Fruit fly (Drosophila melanogaster) whole organism, wandering third instar larva: Measurements from ENCODE around the gene RpL27.

Experiments
- Abd-B ChIP-seq: fragments of >200 bp; optimal IDR thresholded peaks from 2 replicates; lab custom pipeline; 2017; ENCODE audit warnings: missing biosample characterization, missing genetic modification characterization
- CG9705 ChIP-seq: fragments of 200-800 bp; sonication (Bioruptor generic); optimal IDR thresholded peaks from 2 replicates; lab custom pipeline; 2018; ENCODE audit warnings: missing biosample characterization, mild to moderate bottlenecking, missing genetic modification characterization
- CrebA ChIP-seq: fragments of 200-800 bp; sonication (Bioruptor generic); optimal IDR thresholded peaks from 2 replicates; lab custom pipeline; 2016; ENCODE audit warnings: missing biosample characterization, mild to moderate bottlenecking, missing genetic modification characterization, borderline replicate concordance
- Dfd ChIP-seq: fragments of >200 bp; optimal IDR thresholded peaks from 2 replicates; lab custom pipeline; 2017; ENCODE audit warnings: missing biosample characterization, missing genetic modification characterization
- GATAd ChIP-seq: sonication (Bioruptor generic); optimal IDR thresholded peaks from 2 replicates; lab custom pipeline; 2016; ENCODE audit warnings: missing biosample characterization, missing genetic modification characterization
- HLH106 ChIP-seq: fragments of 200-800 bp; optimal IDR thresholded peaks from 3 replicates; lab custom pipeline; 2019; ENCODE audit warnings: missing biosample characterization, mild to moderate bottlenecking, missing genetic modification characterization, moderate library complexity
- Hnf4 ChIP-seq: fragments of 200-800 bp; sonication (Bioruptor generic); optimal IDR thresholded peaks from 2 replicates; lab custom pipeline; 2016; ENCODE audit warnings: missing biosample characterization, mild to moderate bottlenecking, missing genetic modification characterization
- Hr78 ChIP-seq: fragments of >200 bp; optimal IDR thresholded peaks from 2 replicates; lab custom pipeline; 2017; ENCODE audit warnings: missing biosample characterization, missing genetic modification characterization
- Hr83 ChIP-seq: fragments of 200-300 bp; sonication (Bioruptor generic); optimal IDR thresholded peaks from 2 replicates; lab custom pipeline; 2016; ENCODE audit warnings: missing biosample characterization, mild to moderate bottlenecking, missing genetic modification characterization, moderate library complexity; ENCODE audit not compliant: poor library complexity, severe bottlenecking
- Jra ChIP-seq: sonication (Bioruptor generic); optimal IDR thresholded peaks from 2 replicates; lab custom pipeline; 2016; ENCODE audit warnings: missing biosample characterization, missing genetic modification characterization
- Mio ChIP-seq: sonication (Bioruptor generic); optimal IDR thresholded peaks from 2 replicates; lab custom pipeline; 2016; ENCODE audit warnings: missing biosample characterization, missing genetic modification characterization
- Myc ChIP-seq: fragments of >200 bp; optimal IDR thresholded peaks from 2 replicates; lab custom pipeline; 2017
- N ChIP-seq: fragments of >200 bp; optimal IDR thresholded peaks from 2 replicates; lab custom pipeline; 2018; ENCODE audit warnings: missing biosample characterization, missing external identifiers, missing genetic modification characterization
- OdsH ChIP-seq: fragments of 200-800 bp; sonication (Bioruptor generic); optimal IDR thresholded peaks from 2 replicates; lab custom pipeline; 2016; ENCODE audit warnings: missing biosample characterization, mild to moderate bottlenecking, missing genetic modification characterization
- Rel ChIP-seq, 2 experiments: fragments of 200-800 bp; sonication (Bioruptor generic) in 1 of 2; optimal IDR thresholded peaks; 2 replicates in 1 of 2; 3 replicates in 1 of 2; lab custom pipeline; 2016 to 2019; ENCODE audit warnings: mild to moderate bottlenecking in 2 of 2, missing biosample characterization in 2 of 2, missing genetic modification characterization in 2 of 2, moderate library complexity in 1 of 2
- br ChIP-seq: fragments of 200-800 bp; sonication (Bioruptor generic); optimal IDR thresholded peaks from 2 replicates; lab custom pipeline; 2016; ENCODE audit warnings: missing biosample characterization, missing genetic modification characterization
- brk ChIP-seq: fragments of 200-800 bp; sonication (Bioruptor generic); optimal IDR thresholded peaks from 2 replicates; lab custom pipeline; 2016; ENCODE audit warnings: missing biosample characterization, mild to moderate bottlenecking, missing genetic modification characterization
- ey ChIP-seq: fragments of 200-800 bp; sonication (Bioruptor generic); optimal IDR thresholded peaks from 2 replicates; lab custom pipeline; 2016; ENCODE audit warnings: missing biosample characterization, missing genetic modification characterization
- foxo ChIP-seq, 2 experiments: fragments of 200-800 bp; sonication (Bioruptor generic); optimal IDR thresholded peaks; 2 replicates in 1 of 2; 3 replicates in 1 of 2; lab custom pipeline; 2016 to 2017; ENCODE audit warnings: missing biosample characterization in 2 of 2, missing genetic modification characterization in 2 of 2
- fru ChIP-seq: fragments of 200-800 bp; sonication (Bioruptor generic); optimal IDR thresholded peaks from 3 replicates; lab custom pipeline; 2016; ENCODE audit warnings: missing biosample characterization, mild to moderate bottlenecking, missing genetic modification characterization
- h ChIP-seq: fragments of 200-800 bp; sonication (Bioruptor generic); optimal IDR thresholded peaks from 3 replicates; lab custom pipeline; 2016; ENCODE audit warnings: missing biosample characterization, mild to moderate bottlenecking, missing genetic modification characterization
- jim ChIP-seq: fragments of 175-275, 200-325 bp; sonication (Bioruptor generic); optimal IDR thresholded peaks from 2 replicates; lab custom pipeline; 2016; ENCODE audit warnings: missing biosample characterization, mild to moderate bottlenecking, missing genetic modification characterization
- pan ChIP-seq: fragments of >200 bp; optimal IDR thresholded peaks from 2 replicates; lab custom pipeline; 2017
- sage ChIP-seq: fragments of 200-800 bp; sonication (Bioruptor generic); optimal IDR thresholded peaks from 2 replicates; lab custom pipeline; 2016; ENCODE audit warnings: missing biosample characterization, mild to moderate bottlenecking, missing genetic modification characterization
- sv ChIP-seq: fragments of 200-800 bp; sonication (Bioruptor generic); optimal IDR thresholded peaks from 3 replicates; lab custom pipeline; 2016; ENCODE audit warnings: missing biosample characterization, missing genetic modification characterization
- woc ChIP-seq: sonication (Bioruptor generic); optimal IDR thresholded peaks from 2 replicates; lab custom pipeline; 2016; ENCODE audit warnings: missing biosample characterization, mild to moderate bottlenecking, missing genetic modification characterization

RpL27 gene

dm6 chr3R:25680528-25680927 lies 4.3 kb downstream of the RpL27 start, which contains the start of the genes CG4743 and Idh3g (continued):
- TF ChIP-seq CG9705 (GFP tag; lab: Kevin White, UChicago) = peak; percentile 96
- TF ChIP-seq, all 38 proteins: peak for 22

- no peak for TF ChIP-seq Hnf4
- TF ChIP-seq OdsH (GFP tag; lab: Kevin White, UChicago) = peak; percentile 2
- TF ChIP-seq Rel (GFP tag; optimal IDR thresholded peaks at IDR 0.05; lab: Kevin White, UChicago) = no peak
- peak; percentile 99 for TF ChIP-seq Rel (tag; optimal IDR thresholded peaks at IDR 0.05; lab: Kevin White, UChicago)
- TF ChIP-seq Mio (GFP tag; lab: Kevin White, UChicago) = no peak
- TF ChIP-seq br (GFP tag; lab: Kevin White, UChicago) = no peak
Observed at dm6 chr3R:25678489-25679082, 6.3 kb downstream of the RpL27 start, which contains the start of the genes CG4730 and CG5039. TSS of gene CG4730 (minus strand) at chr3R:25678682. TSS of gene CG5039 (plus strand) at chr3R:25678683.

- no peak for TF ChIP-seq Myc (lab: Kevin White, UChicago)
- TF ChIP-seq h (GFP tag; lab: Kevin White, UChicago) = no peak
- TF ChIP-seq, all 38 proteins: peak for 0
Observed at dm6 chr3R:25665509-25665908, 19.3 kb downstream of the RpL27 start, which contains the start of gene Lgr3. TSS of gene Lgr3 (plus strand) at chr3R:25665809.

- TF ChIP-seq Abd-B (GFP tag; lab: Kevin White, UChicago) (no peak), Jra (no peak), GATAd (no peak), Hr78 (no peak), Dfd (no peak), brk (GFP tag; lab: Kevin White, UChicago) (no peak), CrebA (GFP tag; lab: Kevin White, UChicago) (no peak), sage (GFP tag; lab: Kevin White, UChicago) (no peak), pan (lab: Kevin White, UChicago) (no peak), Rel (GFP tag; optimal IDR thresholded peaks at IDR 0.05; lab: Kevin White, UChicago) (no peak), Rel (tag; optimal IDR thresholded peaks at IDR 0.05; lab: Kevin White, UChicago) (no peak), HLH106 (tag; lab: Kevin White, UChicago) (no peak), jim (GFP tag; lab: Kevin White, UChicago) (no peak), N (GFP tag; lab: Kevin White, UChicago) (no peak), Hnf4 (no peak)
Observed at dm6 chr3R:25662358-25662757, 22.5 kb downstream of the RpL27 start.

dm6 chr3R:25661531-25662193 lies 23.2 kb downstream of the RpL27 start, which contains the start of gene RASSF8:
TSS of gene RASSF8 (plus strand) at chr3R:25661795.
- peak; percentile 16 for TF ChIP-seq ey (GFP tag; lab: Kevin White, UChicago)
- TF ChIP-seq foxo (GFP tag; optimal IDR thresholded peaks at IDR 0.05; lab: Kevin White, UChicago) = peak in 1 of 2 experiments; percentile 48
- TF ChIP-seq sv (GFP tag; lab: Kevin White, UChicago) = peak; percentile 5
- no peak for TF ChIP-seq br (GFP tag; lab: Kevin White, UChicago)
- TF ChIP-seq fru (GFP tag; lab: Kevin White, UChicago) = peak; percentile 31
- TF ChIP-seq GATAd = no peak
- TF ChIP-seq Dfd = no peak
- TF ChIP-seq h (GFP tag; lab: Kevin White, UChicago) = no peak
- peak; percentile 40 for TF ChIP-seq Jra
- peak; percentile 75 for TF ChIP-seq woc (GFP tag; lab: Kevin White, UChicago)
- TF ChIP-seq Hr83 (GFP tag; lab: Kevin White, UChicago) = peak; percentile 48
- peak; percentile 27 for TF ChIP-seq HLH106 (tag; lab: Kevin White, UChicago)
- TF ChIP-seq, all 38 proteins: peak for 8

- TF ChIP-seq Rel (GFP tag; optimal IDR thresholded peaks at IDR 0.05; lab: Kevin White, UChicago) (no peak), Rel (tag; optimal IDR thresholded peaks at IDR 0.05; lab: Kevin White, UChicago) (peak; percentile 10), sage (GFP tag; lab: Kevin White, UChicago) (no peak), sv (GFP tag; lab: Kevin White, UChicago) (peak; percentile 23)
Observed at dm6 chr3R:25660985-25661530, 23.8 kb downstream of the RpL27 start, which contains the start of gene Tnks. TSS of gene Tnks (minus strand) at chr3R:25661286.
